Fruit fly (Drosophila melanogaster): ENCODE data around the gene Rbcn-3B.

Rbcn-3B gene

DNA sequence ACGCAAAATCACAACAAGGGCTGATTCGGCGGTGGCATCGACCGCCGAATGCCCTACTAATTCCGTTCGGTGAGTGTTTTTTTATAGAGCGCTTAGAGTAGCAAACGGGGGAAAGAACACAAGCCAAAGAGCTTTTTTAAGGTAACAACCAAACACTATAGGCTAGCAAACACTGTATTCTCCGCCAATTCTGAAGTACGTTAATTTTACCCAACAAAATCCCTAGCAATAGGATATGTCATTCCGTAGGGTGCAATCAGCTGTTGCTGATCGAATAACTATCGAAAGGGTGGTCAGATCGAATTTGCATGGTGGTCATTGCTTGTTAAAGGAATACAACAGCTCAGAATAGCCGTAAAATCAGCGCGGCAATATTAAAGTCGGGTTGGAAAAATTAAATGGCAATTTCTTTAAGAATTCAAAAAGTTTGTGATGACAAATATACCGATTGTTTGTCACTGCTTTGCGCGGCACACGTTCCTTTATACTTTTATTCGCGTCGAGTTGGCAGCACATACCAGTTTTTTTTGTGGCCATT lies 924 bp upstream of the Rbcn-3B start, which contains the start of gene mip130 (continued):
- TF ChIP-seq Eip93F (GFP tag; optimal IDR thresholded peaks at IDR 0.05) (no peak), Hr38 (GFP tag; optimal IDR thresholded peaks at IDR 0.05) (no peak), Hr4 (GFP tag; optimal IDR thresholded peaks at IDR 0.05) (peak; percentile 64), fd85E (GFP tag; optimal IDR thresholded peaks at IDR 0.05) (no peak), CG31627 (GFP tag; optimal IDR thresholded peaks at IDR 0.05) (peak; percentile 13), cyc (GFP tag; optimal IDR thresholded peaks at IDR 0.05) (peak; percentile 65), OdsH (GFP tag; optimal IDR thresholded peaks at IDR 0.05) (peak; percentile 47), ss (GFP tag; optimal IDR thresholded peaks at IDR 0.05) (peak; percentile 27 to 60), pdm3 (GFP tag; optimal IDR thresholded peaks at IDR 0.05) (peak; percentile 56)

DNA sequence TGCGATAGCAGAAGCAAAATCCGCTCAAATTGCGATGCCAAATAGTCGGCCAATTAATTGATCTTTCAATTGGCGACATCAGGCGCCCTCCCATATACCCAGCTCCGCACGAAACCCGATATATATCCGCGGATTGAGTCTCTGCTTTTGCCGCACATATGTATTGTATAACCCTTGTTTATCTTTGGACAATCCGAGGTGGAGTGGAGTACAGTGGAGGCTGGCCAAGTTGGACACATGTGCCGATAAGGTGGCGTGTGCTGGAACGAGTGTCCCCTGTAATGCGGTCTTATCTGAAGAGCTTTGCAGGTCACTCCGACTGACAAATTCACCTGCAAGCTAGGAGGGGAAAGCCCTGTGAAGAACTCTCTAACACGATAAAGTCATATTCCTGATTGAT lies 813 bp downstream of the Rbcn-3B start:
- no peak for TF ChIP-seq Eip78C (GFP tag)
- peak; percentile 79 for TF ChIP-seq svp (GFP tag)

DNA sequence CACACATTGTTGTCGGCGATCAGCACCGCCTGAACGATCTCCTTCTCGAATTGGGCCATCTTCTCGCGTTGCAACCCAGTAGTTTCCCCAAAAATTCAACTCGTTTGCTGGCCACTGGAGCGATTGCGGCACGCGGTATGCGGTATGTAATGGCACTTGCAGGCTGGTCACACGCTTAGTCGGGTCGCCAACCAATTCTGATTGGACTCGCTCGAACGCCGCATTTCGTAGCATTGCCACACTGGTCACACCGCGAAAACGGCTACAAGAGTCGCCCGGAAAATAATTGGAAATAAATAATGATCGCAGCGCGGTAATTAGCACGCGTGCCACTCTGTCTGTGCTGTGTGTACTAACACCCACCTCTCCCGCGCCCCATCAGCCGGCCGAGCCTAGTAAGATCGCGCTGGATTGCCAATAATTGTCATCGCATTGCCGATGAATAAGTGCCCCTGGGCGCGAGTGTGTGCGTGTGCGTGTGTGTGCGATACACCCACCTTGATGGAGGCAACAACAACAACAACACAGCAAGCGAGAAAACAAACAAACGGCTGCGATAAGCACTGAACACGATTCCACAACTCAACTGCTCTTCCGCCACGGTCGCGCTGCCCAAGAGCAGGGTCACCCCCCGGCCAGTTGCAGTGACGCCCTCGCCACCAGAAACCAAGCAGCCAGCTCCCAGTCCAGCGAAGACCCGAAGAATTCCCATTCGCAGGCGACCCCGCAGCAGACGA lies 14.2 kb downstream of the Rbcn-3B start, which contains the start of the genes eIF2Bepsilon and Ocrl:
TSS of gene eIF2Bepsilon (minus strand) at position 110 of the 737 bp plus-strand sequence.
TSS of gene Ocrl (plus strand) at position 217 of the 737 bp plus-strand sequence.
- no peak for TF ChIP-seq CG11762 (GFP tag; optimal IDR thresholded peaks at IDR 0.05; ENCODE audit: insufficient read depth)
- TF ChIP-seq Lpt (GFP tag; optimal IDR thresholded peaks at IDR 0.05): no peak
- no peak for TF ChIP-seq CG34406 (GFP tag; optimal IDR thresholded peaks at IDR 0.05)
- TF ChIP-seq spab (GFP tag; optimal IDR thresholded peaks at IDR 0.05): no peak
- no peak for TF ChIP-seq Gug (GFP tag; IDR thresholded peaks at IDR 0.05)
- no peak for TF ChIP-seq CG6808 (GFP tag; optimal IDR thresholded peaks at IDR 0.05)
- no peak for TF ChIP-seq CG6792 (GFP tag; optimal IDR thresholded peaks at IDR 0.05)
- no peak for TF ChIP-seq CG31627 (GFP tag; optimal IDR thresholded peaks at IDR 0.05)
- TF ChIP-seq CG10631 (GFP tag; optimal IDR thresholded peaks at IDR 0.05): no peak
- TF ChIP-seq Hr4 (GFP tag; optimal IDR thresholded peaks at IDR 0.05): no peak
- peak; percentile 57 for TF ChIP-seq CG1621 (tag; optimal IDR thresholded peaks at IDR 0.05)
- TF ChIP-seq achi (GFP tag; optimal IDR thresholded peaks at IDR 0.05): no peak
- no peak for TF ChIP-seq dac (GFP tag; optimal IDR thresholded peaks at IDR 0.05)
- no peak for TF ChIP-seq net (GFP tag; optimal IDR thresholded peaks at IDR 0.05)
- TF ChIP-seq Sox14 (GFP tag; optimal IDR thresholded peaks at IDR 0.05): no peak
- no peak for TF ChIP-seq Eip78C (GFP tag)
- no peak for TF ChIP-seq OdsH (GFP tag; optimal IDR thresholded peaks at IDR 0.05)
- no peak for TF ChIP-seq CG7368 (GFP tag; optimal IDR thresholded peaks at IDR 0.05)
- peak; percentile 88 for TF ChIP-seq svp (GFP tag)
- TF ChIP-seq pdm3 (GFP tag; optimal IDR thresholded peaks at IDR 0.05): no peak
- TF ChIP-seq Sox102F (GFP tag; optimal IDR thresholded peaks at IDR 0.05): no peak
- 0 out of 3 replicates have a peak, but pooled peaks have one; percentile 5 for TF ChIP-seq CG6163 (GFP tag; IDR thresholded peaks at IDR 0.05)
- TF ChIP-seq dsx (GFP tag; optimal IDR thresholded peaks at IDR 0.05; ENCODE audit: poor library complexity, severe bottlenecking): no peak
- TF ChIP-seq fkh (GFP tag; optimal IDR thresholded peaks at IDR 0.05): peak; percentile 88
- no peak for TF ChIP-seq CG10669 (GFP tag; optimal IDR thresholded peaks at IDR 0.05)
- no peak for TF ChIP-seq CG11902 (GFP tag; optimal IDR thresholded peaks at IDR 0.05)
- no peak for TF ChIP-seq Ets96B (tag; optimal IDR thresholded peaks at IDR 0.05)
- TF ChIP-seq CG11294 (GFP tag; IDR thresholded peaks at IDR 0.05): no peak

DNA sequence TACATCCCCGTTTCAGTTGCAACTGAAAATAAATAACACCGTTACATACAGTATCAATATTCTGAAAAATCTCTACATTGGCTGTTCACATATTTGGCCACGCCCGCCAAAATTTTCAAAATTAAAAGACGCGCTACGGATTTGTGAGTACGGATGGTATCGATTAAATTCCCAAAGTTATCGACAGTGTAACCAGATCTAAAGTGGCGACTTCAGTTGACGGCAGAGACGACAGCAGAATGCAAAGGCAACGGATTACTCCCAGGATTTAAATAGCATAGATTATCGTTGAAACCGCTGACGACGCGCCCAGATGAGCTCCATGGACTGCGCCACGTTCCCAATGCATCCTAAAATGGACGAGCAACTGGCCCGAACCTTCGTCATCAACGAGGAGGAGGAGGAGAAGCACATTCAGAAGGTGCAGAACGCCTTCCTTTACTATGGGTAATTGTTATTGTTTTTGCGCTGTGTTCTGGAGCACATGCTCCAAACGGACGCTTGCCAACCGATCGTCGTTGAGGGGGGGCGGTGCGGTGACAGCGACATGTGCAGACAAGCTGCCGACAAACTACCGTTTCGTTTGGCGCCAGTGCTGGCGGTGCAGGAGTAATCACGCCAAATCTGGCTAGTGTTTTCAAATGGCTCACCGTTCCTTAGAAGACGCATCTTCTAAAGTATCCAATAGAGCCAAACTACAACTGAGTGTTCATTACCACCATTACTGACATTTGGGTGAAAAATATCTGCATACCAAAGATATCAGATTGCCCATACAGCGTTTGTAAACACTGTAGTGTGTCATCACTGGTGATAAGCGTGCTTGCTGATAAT lies 19.0 kb downstream of the Rbcn-3B start, which contains the start of gene CG11596:
TSS of gene CG11596 (plus strand) at position 211 of the 834 bp plus-strand sequence.
- TF ChIP-seq acj6 (GFP tag; optimal IDR thresholded peaks at IDR 0.05) (no peak), CG6276 (GFP tag; optimal IDR thresholded peaks at IDR 0.05) (no peak), svp (GFP tag) (peak; percentile 62), CG11762 (GFP tag; optimal IDR thresholded peaks at IDR 0.05; ENCODE audit: insufficient read depth) (no peak), CG9139 (GFP tag; optimal IDR thresholded peaks at IDR 0.05) (no peak), salr (GFP tag; optimal IDR thresholded peaks at IDR 0.05) (no peak), CG8119 (GFP tag; IDR thresholded peaks at IDR 0.05) (no peak), CG32006 (GFP tag; optimal IDR thresholded peaks at IDR 0.05) (no peak), fd59A (GFP tag; optimal IDR thresholded peaks at IDR 0.05) (no peak), spab (GFP tag; optimal IDR thresholded peaks at IDR 0.05) (no peak), CG6808 (GFP tag; optimal IDR thresholded peaks at IDR 0.05) (no peak), Sox14 (GFP tag; optimal IDR thresholded peaks at IDR 0.05) (no peak), CG11902 (GFP tag; optimal IDR thresholded peaks at IDR 0.05) (no peak), lz (GFP tag; optimal IDR thresholded peaks at IDR 0.05) (no peak), CG11294 (GFP tag; IDR thresholded peaks at IDR 0.05) (no peak), Gug (GFP tag; IDR thresholded peaks at IDR 0.05) (no peak), Sox15 (GFP tag; optimal IDR thresholded peaks at IDR 0.05) (no peak)
